Fruit fly (Drosophila melanogaster) whole organism, embryonic: ENCODE results near the gene CG4455.

Experiments
- CG7357 ChIP-seq: fragments of 200-800 bp; sonication (Bioruptor generic); IDR thresholded peaks from 3 replicates; pipeline ENCODE4 v1.3.6; 2022; ENCODE audit warnings: missing biosample characterization, missing genetic modification characterization
- Dfd ChIP-seq, 2 experiments: fragments of >200 bp; optimal IDR thresholded peaks; 2 replicates each; lab custom pipeline; 2017; ENCODE audit warnings: missing biosample characterization in 2 of 2, missing genetic modification characterization in 2 of 2
- Dip3 ChIP-seq: fragments of 200-800 bp; sonication (Bioruptor generic); optimal IDR thresholded peaks from 3 replicates; lab custom pipeline; 2016; ENCODE audit warnings: missing biosample characterization, missing genetic modification characterization
- E2f2 ChIP-seq: fragments of 200-800 bp; sonication (Bioruptor generic); IDR thresholded peaks from 2 replicates; pipeline ENCODE4 v1.3.6; 2022; ENCODE audit warnings: missing biosample characterization, missing genetic modification characterization
- HLHmδ ChIP-seq: fragments of 200-800 bp; sonication (Bioruptor generic); optimal IDR thresholded peaks from 2 replicates; lab custom pipeline; 2018; ENCODE audit warnings: missing biosample characterization, mild to moderate bottlenecking, missing genetic modification characterization, moderate library complexity
- HmgD ChIP-seq: fragments of 200-800 bp; sonication (Bioruptor generic); optimal IDR thresholded peaks from 3 replicates; lab custom pipeline; 2016; ENCODE audit warnings: missing biosample characterization, missing genetic modification characterization
- Opbp ChIP-seq: fragments of 200-800 bp; sonication (Bioruptor generic); IDR thresholded peaks from 3 replicates; pipeline ENCODE4 v1.3.6; 2022; ENCODE audit warnings: missing biosample characterization, missing genetic modification characterization; ENCODE audit not compliant: partially characterized antibody
- Spps ChIP-seq: fragments of 200-800 bp; sonication (Bioruptor generic); optimal IDR thresholded peaks from 2 replicates; lab custom pipeline; 2018; ENCODE audit warnings: missing biosample characterization, mild to moderate bottlenecking, missing genetic modification characterization
- bcd ChIP-seq: fragments of 200-800 bp; sonication (Bioruptor generic); optimal IDR thresholded peaks from 2 replicates; lab custom pipeline; 2017; ENCODE audit warnings: missing biosample characterization, mild to moderate bottlenecking, missing genetic modification characterization
- gcm ChIP-seq: fragments of 200-800 bp; sonication (Bioruptor generic); optimal IDR thresholded peaks from 2 replicates; lab custom pipeline; 2019; ENCODE audit warnings: missing biosample characterization, mild to moderate bottlenecking, missing genetic modification characterization, moderate library complexity
- seq ChIP-seq: fragments of 200-800 bp; sonication (Bioruptor generic); IDR thresholded peaks from 2 replicates; pipeline ENCODE4 v1.3.6; 2022; ENCODE audit warnings: missing biosample characterization, missing genetic modification characterization

- no peak for TF ChIP-seq CG7357 (GFP tag; lab: Robert Waterston, UW)
- TF ChIP-seq Dfd (GFP tag; optimal IDR thresholded peaks at IDR 0.05; lab: Kevin White, UChicago), result no peak
- TF ChIP-seq HLHmδ (GFP tag; lab: Kevin White, UChicago), result no peak
- TF ChIP-seq Dip3 (GFP tag; lab: Kevin White, UChicago), result peak; percentile 36
- TF ChIP-seq E2f2 (GFP tag; lab: Robert Waterston, UW), result 0 out of 2 replicates have a peak, but pooled peaks have one; percentile 19
- no peak for TF ChIP-seq Spps (tag; lab: Kevin White, UChicago)
- peak; percentile 6 for TF ChIP-seq bcd (GFP tag; lab: Kevin White, UChicago)
- TF ChIP-seq HmgD (GFP tag; lab: Kevin White, UChicago), result no peak
- peak; percentile 8 for TF ChIP-seq gcm (GFP tag; lab: Kevin White, UChicago)
- TF ChIP-seq Opbp, result no peak
- TF ChIP-seq seq, result peak; percentile 56; the same call in 1 of the 2 replicates
These were observed 34.7 kb upstream of the CG4455 start for dm6 chr2L:16317777-16318610.
